Fruit fly (Drosophila melanogaster): ENCODE data around the gene Idgf1.

Idgf1 gene

dm6 chr2L:16435637-16436036 lies 9.4 kb upstream of the Idgf1 start:
- TF ChIP-seq CG33017 (tag; optimal IDR thresholded peaks at IDR 0.05) = no peak
- TF ChIP-seq ovo (GFP tag; optimal IDR thresholded peaks at IDR 0.05) = no peak
- TF ChIP-seq CG1620 (GFP tag; optimal IDR thresholded peaks at IDR 0.05) = no peak
- TF ChIP-seq Hr96 (GFP tag; optimal IDR thresholded peaks at IDR 0.05) = no peak
- no peak for TF ChIP-seq CG5204 (GFP tag; optimal IDR thresholded peaks at IDR 0.05)
- no peak for TF ChIP-seq cnc (optimal IDR thresholded peaks at IDR 0.05)
- TF ChIP-seq Crg-1 (GFP tag; optimal IDR thresholded peaks at IDR 0.05) = no peak
- no peak for TF ChIP-seq CG7045 (GFP tag; optimal IDR thresholded peaks at IDR 0.05)
- no peak for TF ChIP-seq cic (GFP tag; optimal IDR thresholded peaks at IDR 0.05)
- TF ChIP-seq CG12768 (GFP tag; optimal IDR thresholded peaks at IDR 0.05) = no peak
- TF ChIP-seq kay (GFP tag; ENCODE audit: borderline replicate concordance) = no peak
- no peak for TF ChIP-seq CG14711 (tag; optimal IDR thresholded peaks at IDR 0.05)
- TF ChIP-seq Mnt (GFP tag; optimal IDR thresholded peaks at IDR 0.05) = no peak
- TF ChIP-seq CG7101 (tag; optimal IDR thresholded peaks at IDR 0.05) = no peak
- TF ChIP-seq toe (GFP tag; optimal IDR thresholded peaks at IDR 0.05) = no peak
- no peak for TF ChIP-seq bab1 (GFP tag; optimal IDR thresholded peaks at IDR 0.05)
- no peak for TF ChIP-seq CG11617 (GFP tag; optimal IDR thresholded peaks at IDR 0.05)
- TF ChIP-seq Clk (GFP tag; optimal IDR thresholded peaks at IDR 0.05) = no peak
- TF ChIP-seq pad (GFP tag; optimal IDR thresholded peaks at IDR 0.05) = no peak
- no peak for TF ChIP-seq tj (GFP tag; optimal IDR thresholded peaks at IDR 0.05)

- no peak for TF ChIP-seq bab1 (GFP tag; optimal IDR thresholded peaks at IDR 0.05)
- TF ChIP-seq CG12768 (GFP tag; optimal IDR thresholded peaks at IDR 0.05) = no peak
- no peak for TF ChIP-seq CG7045 (GFP tag; optimal IDR thresholded peaks at IDR 0.05)
- TF ChIP-seq Crg-1 (GFP tag; optimal IDR thresholded peaks at IDR 0.05) = no peak
- TF ChIP-seq ovo (GFP tag; optimal IDR thresholded peaks at IDR 0.05) = no peak
- no peak for TF ChIP-seq CG5204 (GFP tag; optimal IDR thresholded peaks at IDR 0.05)
These were observed 7.1 kb upstream of the Idgf1 start for dm6 chr2L:16437945-16438344.

- TF ChIP-seq CG1620 (GFP tag; optimal IDR thresholded peaks at IDR 0.05) (no peak), kay (GFP tag; ENCODE audit: borderline replicate concordance) (no peak), toe (GFP tag; optimal IDR thresholded peaks at IDR 0.05) (no peak), cnc (optimal IDR thresholded peaks at IDR 0.05) (no peak)
These were observed 2.5 kb upstream of the Idgf1 start for dm6 chr2L:16442620-16443019.

- TF ChIP-seq pad (GFP tag; optimal IDR thresholded peaks at IDR 0.05) = peak; percentile 80
- no peak for TF ChIP-seq Crg-1 (GFP tag; optimal IDR thresholded peaks at IDR 0.05)
- TF ChIP-seq kay (GFP tag; ENCODE audit: borderline replicate concordance) = peak; percentile 77
These were observed 2.0 kb downstream of the Idgf1 start, which contains the start of gene Idgf2 for dm6 chr2L:16446975-16447509. TSS of gene Idgf2 (plus strand) at chr2L:16447330.

- peak; percentile 70 for TF ChIP-seq kay (GFP tag; ENCODE audit: borderline replicate concordance)
- TF ChIP-seq Mnt (GFP tag; optimal IDR thresholded peaks at IDR 0.05) = no peak
These were observed 2.9 kb downstream of the Idgf1 start for dm6 chr2L:16447875-16448412.

dm6 chr2L:16448451-16449206 lies 3.6 kb downstream of the Idgf1 start, which contains the start of gene CG5888:
TSS of gene CG5888 (minus strand) at chr2L:16448469.
- no peak for TF ChIP-seq Clk (GFP tag; optimal IDR thresholded peaks at IDR 0.05)
- TF ChIP-seq CG1620 (GFP tag; optimal IDR thresholded peaks at IDR 0.05) = no peak
- no peak for TF ChIP-seq Mnt (GFP tag; optimal IDR thresholded peaks at IDR 0.05)
- TF ChIP-seq pad (GFP tag; optimal IDR thresholded peaks at IDR 0.05) = no peak
- TF ChIP-seq CG11617 (GFP tag; optimal IDR thresholded peaks at IDR 0.05) = peak; percentile 72
- TF ChIP-seq cnc (optimal IDR thresholded peaks at IDR 0.05) = no peak
- TF ChIP-seq CG14711 (tag; optimal IDR thresholded peaks at IDR 0.05) = no peak
- TF ChIP-seq Hr96 (GFP tag; optimal IDR thresholded peaks at IDR 0.05) = no peak
- no peak for TF ChIP-seq cic (GFP tag; optimal IDR thresholded peaks at IDR 0.05)
- peak; percentile 48 for TF ChIP-seq CG7101 (tag; optimal IDR thresholded peaks at IDR 0.05)
- TF ChIP-seq CG7045 (GFP tag; optimal IDR thresholded peaks at IDR 0.05) = peak; percentile 33
- peak; percentile 63 for TF ChIP-seq kay (GFP tag; ENCODE audit: borderline replicate concordance)
- TF ChIP-seq CG5204 (GFP tag; optimal IDR thresholded peaks at IDR 0.05) = no peak
- TF ChIP-seq toe (GFP tag; optimal IDR thresholded peaks at IDR 0.05) = no peak
- TF ChIP-seq CG12768 (GFP tag; optimal IDR thresholded peaks at IDR 0.05) = peak; percentile 25
- TF ChIP-seq bab1 (GFP tag; optimal IDR thresholded peaks at IDR 0.05) = no peak
- TF ChIP-seq ovo (GFP tag; optimal IDR thresholded peaks at IDR 0.05) = no peak
- no peak for TF ChIP-seq Crg-1 (GFP tag; optimal IDR thresholded peaks at IDR 0.05)
- peak; percentile 45 for TF ChIP-seq CG33017 (tag; optimal IDR thresholded peaks at IDR 0.05)
- peak; percentile 66 for TF ChIP-seq tj (GFP tag; optimal IDR thresholded peaks at IDR 0.05)

- TF ChIP-seq CG11617 (GFP tag; optimal IDR thresholded peaks at IDR 0.05) = peak; percentile 22
- TF ChIP-seq tj (GFP tag; optimal IDR thresholded peaks at IDR 0.05) = peak; percentile 4
- TF ChIP-seq kay (GFP tag; ENCODE audit: borderline replicate concordance) = no peak
- TF ChIP-seq toe (GFP tag; optimal IDR thresholded peaks at IDR 0.05) = peak; percentile 14
- no peak for TF ChIP-seq Crg-1 (GFP tag; optimal IDR thresholded peaks at IDR 0.05)
- no peak for TF ChIP-seq CG14711 (tag; optimal IDR thresholded peaks at IDR 0.05)
- peak; percentile 49 for TF ChIP-seq CG12768 (GFP tag; optimal IDR thresholded peaks at IDR 0.05)
- no peak for TF ChIP-seq ovo (GFP tag; optimal IDR thresholded peaks at IDR 0.05)
- no peak for TF ChIP-seq Clk (GFP tag; optimal IDR thresholded peaks at IDR 0.05)
- no peak for TF ChIP-seq pad (GFP tag; optimal IDR thresholded peaks at IDR 0.05)
- TF ChIP-seq cic (GFP tag; optimal IDR thresholded peaks at IDR 0.05) = peak; percentile 58
- TF ChIP-seq CG5204 (GFP tag; optimal IDR thresholded peaks at IDR 0.05) = peak; percentile 13
- peak; percentile 32 for TF ChIP-seq Hr96 (GFP tag; optimal IDR thresholded peaks at IDR 0.05)
- TF ChIP-seq CG7101 (tag; optimal IDR thresholded peaks at IDR 0.05) = peak; percentile 32
- no peak for TF ChIP-seq CG33017 (tag; optimal IDR thresholded peaks at IDR 0.05)
- no peak for TF ChIP-seq CG1620 (GFP tag; optimal IDR thresholded peaks at IDR 0.05)
- no peak for TF ChIP-seq bab1 (GFP tag; optimal IDR thresholded peaks at IDR 0.05)
- TF ChIP-seq cnc (optimal IDR thresholded peaks at IDR 0.05) = no peak
- TF ChIP-seq CG7045 (GFP tag; optimal IDR thresholded peaks at IDR 0.05) = no peak
- peak; percentile 32 for TF ChIP-seq Mnt (GFP tag; optimal IDR thresholded peaks at IDR 0.05)
These were observed 5.8 kb downstream of the Idgf1 start, which contains the start of gene Idgf3 for dm6 chr2L:16450891-16451290. TSS of gene Idgf3 (plus strand) at chr2L:16450907.
